Worm (Caenorhabditis elegans) whole organism, L1 larva: ENCODE measurements around the gene C32D5.4.

ENCODE experiments used
- C04F5.9 ChIP-seq: sonication (generic microtip); optimal IDR thresholded peaks from 2 replicates; lab custom pipeline; 2016; ENCODE audit warnings: missing genetic modification characterization, missing compliant biosample characterization
- C34B4.2 ChIP-seq: sonication (generic microtip); optimal IDR thresholded peaks from 2 replicates; lab custom pipeline; 2017; ENCODE audit warnings: mild to moderate bottlenecking, missing genetic modification characterization, missing compliant biosample characterization
- Y116A8C.19 ChIP-seq: sonication (generic microtip); optimal IDR thresholded peaks from 2 replicates; lab custom pipeline; 2016; ENCODE audit warnings: missing compliant biosample characterization, missing genetic modification characterization, borderline replicate concordance
- aha-1 ChIP-seq: fragments of 150-350 bp; optimal IDR thresholded peaks from 2 replicates; lab custom pipeline; 2014; ENCODE audit warnings: missing biosample characterization, missing genetic modification characterization
- alr-1 ChIP-seq: fragments of 200-800 bp; sonication (Bioruptor generic); optimal IDR thresholded peaks from 2 replicates; lab custom pipeline; 2018; ENCODE audit warnings: borderline replicate concordance, mild to moderate bottlenecking, missing genetic modification characterization, missing compliant biosample characterization
- blmp-1 ChIP-seq: fragments of 150-350 bp; optimal IDR thresholded peaks from 2 replicates; lab custom pipeline; 2014; ENCODE audit warnings: missing biosample characterization, missing genetic modification characterization
- ceh-63 ChIP-seq: fragments of 200-800 bp; sonication (Bioruptor generic); optimal IDR thresholded peaks from 2 replicates; lab custom pipeline; 2018; ENCODE audit warnings: mild to moderate bottlenecking, missing genetic modification characterization, missing compliant biosample characterization
- ceh-88 ChIP-seq: fragments of 200-800 bp; sonication (Bioruptor generic); IDR thresholded peaks from 2 replicates; pipeline ENCODE4 v1.3.6; 2022; ENCODE audit warnings: missing genetic modification characterization, missing compliant biosample characterization
- ces-1 ChIP-seq: fragments of 150-350 bp; optimal IDR thresholded peaks from 2 replicates; lab custom pipeline; 2014; ENCODE audit warnings: missing biosample characterization, missing genetic modification reagents, missing genetic modification characterization
- dpl-1 ChIP-seq, 3 experiments: fragments of 150-350 bp in 2 of 3; sonication (generic microtip) in 1 of 3; optimal IDR thresholded peaks; 2 replicates each; lab custom pipeline; 2014 to 2017; ENCODE audit warnings: missing biosample characterization in 3 of 3, missing genetic modification characterization in 3 of 3, missing genetic modification reagents in 3 of 3
- efl-1 ChIP-seq, 4 experiments: fragments of 150-350 bp; optimal IDR thresholded peaks in 3 of 4; peaks in 1 of 4; 1 replicate in 1 of 4; 2 replicates in 3 of 4; lab custom pipeline; 2014; ENCODE audit warnings: missing biosample characterization in 2 of 4, missing genetic modification characterization in 2 of 4, missing genetic modification reagents in 2 of 4
- egl-13 ChIP-seq: sonication (generic microtip); optimal IDR thresholded peaks from 2 replicates; lab custom pipeline; 2016; ENCODE audit warnings: missing genotype, missing genetic modification reagents, missing genetic modification characterization, missing compliant biosample characterization
- elt-2 ChIP-seq: sonication (generic microtip); optimal IDR thresholded peaks from 2 replicates; lab custom pipeline; 2016; ENCODE audit warnings: missing genetic modification characterization, mild to moderate bottlenecking, inconsistent platforms, missing compliant biosample characterization, missing genetic modification reagents
- ets-5 ChIP-seq: fragments of 200-800 bp; sonication (Bioruptor generic); IDR thresholded peaks from 2 replicates; pipeline ENCODE4 v1.3.6; 2022; ENCODE audit warnings: missing genetic modification characterization, missing compliant biosample characterization
- fkh-10 ChIP-seq: sonication (generic microtip); optimal IDR thresholded peaks from 2 replicates; lab custom pipeline; 2017; ENCODE audit warnings: missing biosample characterization, missing genetic modification reagents, missing genetic modification characterization
- fkh-4 ChIP-seq: sonication (generic microtip); optimal IDR thresholded peaks from 2 replicates; lab custom pipeline; 2016; ENCODE audit warnings: missing compliant biosample characterization, missing genetic modification characterization, borderline replicate concordance
- fkh-8 ChIP-seq: sonication (generic microtip); optimal IDR thresholded peaks from 2 replicates; lab custom pipeline; 2016; ENCODE audit warnings: mild to moderate bottlenecking, missing genetic modification characterization, missing compliant biosample characterization
- fos-1 ChIP-seq: fragments of 150-350 bp; optimal IDR thresholded peaks from 2 replicates; lab custom pipeline; 2014; ENCODE audit warnings: missing biosample characterization, missing genetic modification characterization
- hlh-4 ChIP-seq: sonication (generic microtip); optimal IDR thresholded peaks from 2 replicates; lab custom pipeline; 2016; ENCODE audit warnings: mild to moderate bottlenecking, missing genetic modification characterization, missing compliant biosample characterization
- isw-1 ChIP-seq: fragments of 200-800 bp; sonication (Bioruptor generic); IDR thresholded peaks from 2 replicates; pipeline ENCODE4 v1.3.6; 2022; ENCODE audit warnings: missing genetic modification characterization, missing compliant biosample characterization
- jun-1 ChIP-seq: fragments of 150-350 bp; optimal IDR thresholded peaks from 2 replicates; lab custom pipeline; 2014; ENCODE audit warnings: missing biosample characterization, missing genetic modification reagents, missing genetic modification characterization
- lin-13 ChIP-seq: fragments of 150-350 bp; optimal IDR thresholded peaks from 2 replicates; lab custom pipeline; 2014; ENCODE audit warnings: missing biosample characterization, missing genetic modification reagents, missing genetic modification characterization
- lin-14 ChIP-seq: fragments of 200-800 bp; sonication (Bioruptor generic); optimal IDR thresholded peaks from 2 replicates; lab custom pipeline; 2018; ENCODE audit warnings: mild to moderate bottlenecking, missing genetic modification characterization, moderate library complexity, missing compliant biosample characterization
- lin-15B ChIP-seq: fragments of 150-350 bp; sonication (generic microtip); optimal IDR thresholded peaks from 3 replicates; lab custom pipeline; 2014; ENCODE audit warnings: missing biosample characterization, missing genetic modification characterization
- lin-35 ChIP-seq, 2 experiments: fragments of 150-350 bp; optimal IDR thresholded peaks; 2 replicates each; lab custom pipeline; 2014; ENCODE audit warnings: missing biosample characterization in 2 of 2, missing genetic modification characterization in 2 of 2, missing genetic modification reagents in 2 of 2
- lin-39 ChIP-seq: fragments of 150-350 bp; optimal IDR thresholded peaks from 2 replicates; lab custom pipeline; 2014; ENCODE audit warnings: missing biosample characterization, missing genetic modification reagents, missing genetic modification characterization
- lir-3 ChIP-seq: sonication (generic microtip); optimal IDR thresholded peaks from 2 replicates; lab custom pipeline; 2016; ENCODE audit warnings: mild to moderate bottlenecking, missing genetic modification characterization, moderate library complexity, missing compliant biosample characterization; ENCODE audit not compliant: poor library complexity
- lsy-2 ChIP-seq, 2 experiments: fragments of 150-350 bp; optimal IDR thresholded peaks; 2 replicates each; lab custom pipeline; 2014; ENCODE audit warnings: missing biosample characterization in 2 of 2, missing genetic modification characterization in 2 of 2
- mep-1 ChIP-seq: fragments of 150-350 bp; optimal IDR thresholded peaks from 2 replicates; lab custom pipeline; 2014; ENCODE audit warnings: missing biosample characterization, missing genetic modification characterization
- nhr-12 ChIP-seq: sonication (generic microtip); optimal IDR thresholded peaks from 2 replicates; lab custom pipeline; 2017; ENCODE audit warnings: missing biosample characterization, missing genetic modification characterization
- nhr-47 ChIP-seq: sonication (generic microtip); optimal IDR thresholded peaks from 2 replicates; lab custom pipeline; 2016; ENCODE audit warnings: mild to moderate bottlenecking, missing genetic modification characterization, moderate library complexity, missing compliant biosample characterization
- nhr-71 ChIP-seq: sonication (generic microtip); optimal IDR thresholded peaks from 2 replicates; lab custom pipeline; 2016; ENCODE audit warnings: mild to moderate bottlenecking, missing genetic modification characterization, moderate library complexity, missing compliant biosample characterization
- nhr-77 ChIP-seq: fragments of 150-350 bp; optimal IDR thresholded peaks from 2 replicates; lab custom pipeline; 2014; ENCODE audit warnings: missing biosample characterization, missing genetic modification characterization
- nhr-84 ChIP-seq: sonication (generic microtip); optimal IDR thresholded peaks from 2 replicates; lab custom pipeline; 2017; ENCODE audit warnings: missing biosample characterization, missing genetic modification characterization
- pag-3 ChIP-seq: sonication (generic microtip); optimal IDR thresholded peaks from 2 replicates; lab custom pipeline; 2017; ENCODE audit warnings: missing genetic modification characterization, mild to moderate bottlenecking, missing compliant biosample characterization, antibody characterized with exemption, borderline replicate concordance; ENCODE audit not compliant: insufficient read depth
- rnt-1 ChIP-seq: sonication (generic microtip); optimal IDR thresholded peaks from 2 replicates; lab custom pipeline; 2016; ENCODE audit warnings: mild to moderate bottlenecking, missing genetic modification characterization, moderate library complexity, missing compliant biosample characterization
- skn-1 ChIP-seq: fragments of 150-350 bp; optimal IDR thresholded peaks from 2 replicates; lab custom pipeline; 2014; ENCODE audit warnings: missing biosample characterization, missing genetic modification characterization
- snpc-4 ChIP-seq: fragments of 150-350 bp; optimal IDR thresholded peaks from 2 replicates; lab custom pipeline; 2014; ENCODE audit warnings: missing biosample characterization, missing genetic modification characterization
- sox-4 ChIP-seq: sonication (generic microtip); optimal IDR thresholded peaks from 2 replicates; lab custom pipeline; 2016; ENCODE audit warnings: missing genetic modification characterization, missing compliant biosample characterization
- sptf-1 ChIP-seq: fragments of 150-350 bp; optimal IDR thresholded peaks from 2 replicates; lab custom pipeline; 2014; ENCODE audit warnings: missing biosample characterization, missing genetic modification characterization
- swsn-7 ChIP-seq: sonication (generic microtip); optimal IDR thresholded peaks from 2 replicates; lab custom pipeline; 2016; ENCODE audit warnings: missing genetic modification characterization, missing compliant biosample characterization
- tlp-1 ChIP-seq: fragments of 150-350 bp; optimal IDR thresholded peaks from 2 replicates; lab custom pipeline; 2014; ENCODE audit warnings: missing biosample characterization, missing genetic modification characterization
- unc-30 ChIP-seq: sonication (generic microtip); optimal IDR thresholded peaks from 2 replicates; lab custom pipeline; 2017; ENCODE audit warnings: missing biosample characterization, missing genetic modification characterization
- unc-98 ChIP-seq: fragments of 200-800 bp; sonication (Bioruptor generic); IDR thresholded peaks from 2 replicates; pipeline ENCODE4 v1.3.6; 2022; ENCODE audit warnings: missing genetic modification characterization, missing compliant biosample characterization
- xbp-1 ChIP-seq: sonication (generic microtip); optimal IDR thresholded peaks from 2 replicates; lab custom pipeline; 2016; ENCODE audit warnings: missing genetic modification characterization, missing compliant biosample characterization
- ztf-11 ChIP-seq, 2 experiments: sonication (generic microtip); optimal IDR thresholded peaks; 2 replicates each; lab custom pipeline; 2016 to 2017; ENCODE audit warnings: missing genetic modification characterization in 2 of 2, missing biosample characterization in 1 of 2, missing compliant biosample characterization in 1 of 2
- ztf-4 ChIP-seq: fragments of 150-350 bp; optimal IDR thresholded peaks from 2 replicates; lab custom pipeline; 2014; ENCODE audit warnings: missing biosample characterization, missing genetic modification characterization

The C32D5.4 gene

ce11 chrII:6348360-6348759 lies 25.5 kb upstream of the C32D5.4 start (continued):
- TF ChIP-seq xbp-1 (tag; lab: Kevin White, UChicago) (peak; percentile 90), ztf-4 (tag; lab: Kevin White, UChicago) (peak; percentile 96), ztf-11 (tag; optimal IDR thresholded peaks at IDR 0.05; lab: Kevin White, UChicago) (peak in 1 of 2 experiments; percentile 79), swsn-7 (tag; lab: Kevin White, UChicago) (peak; percentile 94), nhr-12 (no peak), snpc-4 (tag; lab: Kevin White, UChicago) (peak; percentile 60), alr-1 (tag; lab: Kevin White, UChicago) (no peak), isw-1 (peak; percentile 67), fkh-4 (tag; lab: Kevin White, UChicago) (no peak), C04F5.9 (tag; lab: Kevin White, UChicago) (peak; percentile 2), unc-98 (GFP tag; lab: Robert Waterston, UW) (no peak), elt-2 (tag; lab: Kevin White, UChicago) (peak; percentile 79), aha-1 (tag; lab: Kevin White, UChicago) (peak; percentile 29), nhr-77 (tag; lab: Kevin White, UChicago) (peak; percentile 28), dpl-1 (GFP tag; optimal IDR thresholded peaks at IDR 0.05; lab: Kevin White, UChicago) (peak; percentile 58 to 76 (median 66)), ces-1 (GFP tag; lab: Kevin White, UChicago) (no peak), unc-30 (no peak), nhr-84 (no peak), tlp-1 (tag; lab: Kevin White, UChicago) (no peak), ceh-63 (GFP tag; lab: Kevin White, UChicago) (no peak), pag-3 (no peak), ceh-88 (GFP tag; lab: Robert Waterston, UW) (no peak; the same call in 1 of the 2 replicates), nhr-47 (tag; lab: Kevin White, UChicago) (peak; percentile 94), skn-1 (tag; lab: Kevin White, UChicago) (peak; percentile 80), fos-1 (tag; lab: Kevin White, UChicago) (peak; percentile 85), lir-3 (tag; lab: Kevin White, UChicago) (peak; percentile 78), lsy-2 (tag; optimal IDR thresholded peaks at IDR 0.05; lab: Kevin White, UChicago) (peak; percentile 88 to 91), sox-4 (tag; lab: Kevin White, UChicago) (peak; percentile 69), blmp-1 (peak; percentile 92), fkh-8 (tag; lab: Kevin White, UChicago) (peak; percentile 88), hlh-4 (tag; lab: Kevin White, UChicago) (no peak), jun-1 (tag; lab: Kevin White, UChicago) (peak; percentile 93), egl-13 (tag; lab: Kevin White, UChicago) (peak; percentile 46), sptf-1 (tag; lab: Kevin White, UChicago) (no peak), efl-1 (optimal IDR thresholded peaks at IDR 0.05; lab: Kevin White, UChicago) (peak; percentile 82 to 85), efl-1 (GFP tag; optimal IDR thresholded peaks at IDR 0.05 in 1 of 2; lab: Kevin White, UChicago) (peak; percentile 69 to 98)
- TF ChIP-seq, all 84 proteins: peak for 57

- TF ChIP-seq xbp-1 (tag; lab: Kevin White, UChicago) (peak; percentile 50), jun-1 (tag; lab: Kevin White, UChicago) (peak; percentile 67), ets-5 (GFP tag; lab: Robert Waterston, UW) (no peak), ceh-63 (GFP tag; lab: Kevin White, UChicago) (peak; percentile 73), lin-13 (GFP tag; lab: Kevin White, UChicago) (peak; percentile 50), lin-39 (no peak), isw-1 (peak; percentile 49), sptf-1 (tag; lab: Kevin White, UChicago) (no peak), lin-14 (GFP tag; lab: Kevin White, UChicago) (peak; percentile 84), lin-15B (tag; lab: Kevin White, UChicago) (no peak), nhr-71 (tag; lab: Kevin White, UChicago) (peak; percentile 78), ceh-88 (GFP tag; lab: Robert Waterston, UW) (no peak), Y116A8C.19 (tag; lab: Kevin White, UChicago) (no peak), C34B4.2 (tag; lab: Kevin White, UChicago) (no peak), nhr-84 (no peak), rnt-1 (tag; lab: Kevin White, UChicago) (peak; percentile 58), mep-1 (tag; lab: Kevin White, UChicago) (peak; percentile 77), lin-35 (GFP tag; optimal IDR thresholded peaks at IDR 0.05; lab: Kevin White, UChicago) (peak; percentile 49 to 53), fos-1 (tag; lab: Kevin White, UChicago) (peak; percentile 32), dpl-1 (GFP tag; optimal IDR thresholded peaks at IDR 0.05; lab: Kevin White, UChicago) (peak in 2 of 3 experiments; percentile 15 to 20), snpc-4 (tag; lab: Kevin White, UChicago) (peak; percentile 14), nhr-47 (tag; lab: Kevin White, UChicago) (peak; percentile 62), ces-1 (GFP tag; lab: Kevin White, UChicago) (no peak), fkh-10 (peak; percentile 23)
Observed at ce11 chrII:6347341-6348118, 24.7 kb upstream of the C32D5.4 start, which contains the start of gene lgg-1. Gene lgg-1 (minus strand): TSS chrII:6347719.
